Fruit fly (Drosophila melanogaster) whole organism, embryonic: ENCODE measurements around the gene CG4297.

Experiments
- Atf6 ChIP-seq: fragments of 200-800 bp; sonication (Bioruptor generic); IDR thresholded peaks from 2 replicates; pipeline ENCODE4 v1.3.6; 2022; ENCODE audit warnings: missing biosample characterization, missing genetic modification characterization
- CG10147 ChIP-seq: fragments of 200-800 bp; sonication (Bioruptor generic); optimal IDR thresholded peaks from 2 replicates; lab custom pipeline; 2019; ENCODE audit warnings: missing biosample characterization, mild to moderate bottlenecking, missing genetic modification characterization, moderate library complexity
- CG10431 ChIP-seq: fragments of 200-800 bp; sonication (Bioruptor generic); optimal IDR thresholded peaks from 3 replicates; lab custom pipeline; 2018; ENCODE audit warnings: missing biosample characterization, mild to moderate bottlenecking, missing genetic modification characterization
- CG11247 ChIP-seq: fragments of 200-800 bp; sonication (Bioruptor generic); IDR thresholded peaks from 2 replicates; pipeline ENCODE4 v1.3.6; 2022; ENCODE audit warnings: missing biosample characterization, missing genetic modification characterization
- CG12769 ChIP-seq: fragments of 200-800 bp; sonication (Bioruptor generic); optimal IDR thresholded peaks from 2 replicates; lab custom pipeline; 2019; ENCODE audit warnings: missing biosample characterization, mild to moderate bottlenecking, missing genetic modification characterization, moderate library complexity
- CG14667 ChIP-seq: fragments of 200-800 bp; sonication (Bioruptor generic); IDR thresholded peaks from 2 replicates; pipeline ENCODE4 v1.3.6; 2022; ENCODE audit warnings: missing biosample characterization, missing genetic modification characterization
- CG1647 ChIP-seq: fragments of 200-800 bp; sonication (Bioruptor generic); optimal IDR thresholded peaks from 3 replicates; lab custom pipeline; 2016; ENCODE audit warnings: missing biosample characterization, missing genetic modification characterization
- CG16813 ChIP-seq: fragments of 200-800 bp; sonication (Bioruptor generic); IDR thresholded peaks from 3 replicates; pipeline ENCODE4 v1.3.6; 2022; ENCODE audit warnings: missing biosample characterization, missing genetic modification characterization; ENCODE audit not compliant: partially characterized antibody
- CG18011 ChIP-seq: fragments of 200-800 bp; sonication (Bioruptor generic); optimal IDR thresholded peaks from 2 replicates; lab custom pipeline; 2017; ENCODE audit warnings: missing biosample characterization, missing genetic modification characterization, mild to moderate bottlenecking, moderate library complexity, missing genotype
- CG1832 ChIP-seq: fragments of 200-800 bp; sonication (Bioruptor generic); optimal IDR thresholded peaks from 2 replicates; lab custom pipeline; 2017; ENCODE audit warnings: missing biosample characterization, mild to moderate bottlenecking, missing genetic modification characterization, inconsistent platforms
- CG2712 ChIP-seq: fragments of 200-800 bp; optimal IDR thresholded peaks from 3 replicates; lab custom pipeline; 2019; ENCODE audit warnings: missing biosample characterization, mild to moderate bottlenecking, missing genetic modification characterization, moderate library complexity
- CG2889 ChIP-seq: fragments of 200-800 bp; sonication (Bioruptor generic); IDR thresholded peaks from 3 replicates; pipeline ENCODE4 v1.3.6; 2022; ENCODE audit warnings: missing biosample characterization, missing genetic modification characterization
- CG31388 ChIP-seq: fragments of 200-800 bp; sonication (Bioruptor generic); optimal IDR thresholded peaks from 2 replicates; lab custom pipeline; 2016; ENCODE audit warnings: missing biosample characterization, missing genetic modification characterization
- CG31441 ChIP-seq: fragments of 200-800 bp; sonication (Bioruptor generic); IDR thresholded peaks from 2 replicates; pipeline ENCODE4 v1.3.6; 2022; ENCODE audit warnings: missing biosample characterization, missing genetic modification characterization
- CG3281 ChIP-seq: fragments of 200-800 bp; sonication (Bioruptor generic); optimal IDR thresholded peaks from 3 replicates; lab custom pipeline; 2017; ENCODE audit warnings: missing biosample characterization, mild to moderate bottlenecking, missing genetic modification characterization
- CG33557 ChIP-seq: fragments of 200-800 bp; sonication (Bioruptor generic); optimal IDR thresholded peaks from 2 replicates; lab custom pipeline; 2019; ENCODE audit warnings: missing biosample characterization, mild to moderate bottlenecking, missing genetic modification characterization, moderate library complexity
- CG6175 ChIP-seq: fragments of 200-800 bp; sonication (Bioruptor generic); IDR thresholded peaks from 3 replicates; pipeline ENCODE4 v1.3.6; 2022; ENCODE audit warnings: missing biosample characterization, missing genetic modification characterization
- CG6654 ChIP-seq: fragments of 200-800 bp; sonication (Bioruptor generic); optimal IDR thresholded peaks from 2 replicates; lab custom pipeline; 2017; ENCODE audit warnings: missing biosample characterization, mild to moderate bottlenecking, missing genetic modification characterization
- CG7556 ChIP-seq: fragments of 200-800 bp; sonication (Bioruptor generic); optimal IDR thresholded peaks from 2 replicates; lab custom pipeline; 2017; ENCODE audit warnings: missing biosample characterization, mild to moderate bottlenecking, missing genetic modification characterization
- CG7963 ChIP-seq: fragments of 200-800 bp; sonication (Bioruptor generic); IDR thresholded peaks from 3 replicates; pipeline ENCODE4 v1.3.6; 2022; ENCODE audit warnings: missing biosample characterization, missing genetic modification characterization; ENCODE audit not compliant: partially characterized antibody
- CG8944 ChIP-seq: fragments of 200-800 bp; sonication (Bioruptor generic); optimal IDR thresholded peaks from 3 replicates; lab custom pipeline; 2016; ENCODE audit warnings: missing biosample characterization, missing genetic modification characterization
- Deaf1 ChIP-seq: fragments of 200-800 bp; optimal IDR thresholded peaks from 3 replicates; lab custom pipeline; 2019; ENCODE audit warnings: missing biosample characterization, mild to moderate bottlenecking, missing genetic modification characterization, moderate library complexity
- Dip2 ChIP-seq: fragments of 200-800 bp; sonication (Bioruptor generic); IDR thresholded peaks from 2 replicates; pipeline ENCODE4 v1.3.6; 2022; ENCODE audit warnings: missing biosample characterization, missing genetic modification characterization
- Doc3 ChIP-seq: fragments of 200-800 bp; sonication (Bioruptor generic); IDR thresholded peaks from 3 replicates; pipeline ENCODE4 v1.3.6; 2022; ENCODE audit warnings: missing biosample characterization, missing genetic modification characterization; ENCODE audit not compliant: partially characterized antibody
- Fer3 ChIP-seq: fragments of 200-800 bp; sonication (Bioruptor generic); optimal IDR thresholded peaks from 2 replicates; lab custom pipeline; 2018; ENCODE audit warnings: missing biosample characterization, mild to moderate bottlenecking, missing genetic modification characterization, moderate library complexity
- Hr78 ChIP-seq, 2 experiments: fragments of 200-800 bp in 1 of 2; fragments of >200 bp in 1 of 2; sonication (Bioruptor generic) in 1 of 2; optimal IDR thresholded peaks; 2 replicates each; lab custom pipeline; 2017 to 2019; ENCODE audit warnings: missing biosample characterization in 2 of 2, missing genetic modification characterization in 2 of 2, mild to moderate bottlenecking in 1 of 2, moderate library complexity in 1 of 2
- Meics ChIP-seq: fragments of 200-800 bp; sonication (Bioruptor generic); optimal IDR thresholded peaks from 2 replicates; lab custom pipeline; 2017; ENCODE audit warnings: missing biosample characterization, mild to moderate bottlenecking, missing genetic modification characterization
- PHDP ChIP-seq: fragments of 200-800 bp; sonication (Bioruptor generic); optimal IDR thresholded peaks from 3 replicates; lab custom pipeline; 2018; ENCODE audit warnings: missing biosample characterization, mild to moderate bottlenecking, missing genetic modification characterization, moderate library complexity
- Poxn ChIP-seq: fragments of 200-800 bp; sonication (Bioruptor generic); IDR thresholded peaks from 2 replicates; pipeline ENCODE4 v1.3.6; 2022; ENCODE audit warnings: missing biosample characterization, missing genetic modification characterization
- Ptx1 ChIP-seq: fragments of 200-800 bp; sonication (Bioruptor generic); IDR thresholded peaks from 2 replicates; pipeline ENCODE4 v1.3.6; 2022; ENCODE audit warnings: missing biosample characterization, missing genetic modification characterization
- cad ChIP-seq: fragments of >200 bp; optimal IDR thresholded peaks from 2 replicates; lab custom pipeline; 2017; ENCODE audit warnings: missing biosample characterization, missing genetic modification characterization
- chn ChIP-seq: fragments of 200-800 bp; sonication (Bioruptor generic); optimal IDR thresholded peaks from 2 replicates; lab custom pipeline; 2016; ENCODE audit warnings: missing biosample characterization, missing genetic modification characterization
- dimm ChIP-seq: fragments of 200-800 bp; sonication (Bioruptor generic); IDR thresholded peaks from 2 replicates; pipeline ENCODE4 v1.3.6; 2022; ENCODE audit warnings: missing biosample characterization, missing genetic modification characterization
- fd96Cb ChIP-seq: fragments of 200-800 bp; sonication (Bioruptor generic); optimal IDR thresholded peaks from 2 replicates; lab custom pipeline; 2018; ENCODE audit warnings: missing biosample characterization, mild to moderate bottlenecking, missing genetic modification characterization, moderate library complexity
- ftz-f1 ChIP-seq: fragments of 200-800 bp; sonication (Bioruptor generic); optimal IDR thresholded peaks from 2 replicates; lab custom pipeline; 2016; ENCODE audit warnings: missing biosample characterization, missing genetic modification characterization
- gfzf ChIP-seq: fragments of 200-800 bp; sonication (Bioruptor generic); optimal IDR thresholded peaks from 2 replicates; lab custom pipeline; 2016; ENCODE audit warnings: missing biosample characterization, mild to moderate bottlenecking, missing genetic modification characterization, moderate library complexity
- grn ChIP-seq: fragments of 200-800 bp; sonication (Bioruptor generic); optimal IDR thresholded peaks from 3 replicates; lab custom pipeline; 2017; ENCODE audit warnings: missing biosample characterization, missing genetic modification characterization
- ham ChIP-seq: fragments of 200-800 bp; sonication (Bioruptor generic); IDR thresholded peaks from 2 replicates; pipeline ENCODE4 v1.3.6; 2022; ENCODE audit warnings: missing biosample characterization, missing genetic modification characterization
- hth ChIP-seq: fragments of >200 bp; optimal IDR thresholded peaks from 2 replicates; lab custom pipeline; 2017; ENCODE audit warnings: inconsistent platforms
- kah ChIP-seq: fragments of 200-800 bp; sonication (Bioruptor generic); optimal IDR thresholded peaks from 2 replicates; lab custom pipeline; 2018; ENCODE audit warnings: missing biosample characterization, mild to moderate bottlenecking, missing genetic modification characterization
- kay ChIP-seq: fragments of 200-800 bp; sonication (Bioruptor generic); optimal IDR thresholded peaks from 2 replicates; lab custom pipeline; 2016; ENCODE audit warnings: missing biosample characterization, missing genetic modification characterization
- nau ChIP-seq: fragments of 200-800 bp; sonication (Bioruptor generic); optimal IDR thresholded peaks from 3 replicates; lab custom pipeline; 2017; ENCODE audit warnings: missing biosample characterization, mild to moderate bottlenecking, missing genetic modification characterization, missing genetic modification reagents
- pho ChIP-seq: fragments of 200-800 bp; sonication (Bioruptor generic); optimal IDR thresholded peaks from 2 replicates; lab custom pipeline; 2016; ENCODE audit warnings: missing biosample characterization, missing genetic modification characterization
- ranshi ChIP-seq: fragments of 200-800 bp; sonication (Bioruptor generic); IDR thresholded peaks from 2 replicates; pipeline ENCODE4 v1.3.6; 2022; ENCODE audit warnings: missing biosample characterization, missing genetic modification characterization
- rib ChIP-seq: fragments of 200-800 bp; sonication (Bioruptor generic); IDR thresholded peaks from 2 replicates; pipeline ENCODE4 v1.3.6; 2022; ENCODE audit warnings: missing biosample characterization, missing genetic modification characterization
- sens ChIP-seq: fragments of 200-800 bp; sonication (Bioruptor generic); peaks from one replicate; lab custom pipeline; 2016; ENCODE audit warnings: missing biosample characterization, missing genetic modification characterization
- sima ChIP-seq: fragments of 200-800 bp; sonication (Bioruptor generic); optimal IDR thresholded peaks from 2 replicates; lab custom pipeline; 2016; ENCODE audit warnings: missing biosample characterization, missing genetic modification characterization
- sna ChIP-seq: fragments of 200-800 bp; sonication (Bioruptor generic); IDR thresholded peaks from 2 replicates; pipeline ENCODE4 v1.3.6; 2022; ENCODE audit warnings: missing biosample characterization, missing genetic modification characterization; ENCODE audit not compliant: partially characterized antibody
- sob ChIP-seq: fragments of 200-800 bp; sonication (Bioruptor generic); IDR thresholded peaks from 2 replicates; pipeline ENCODE4 v1.3.6; 2022; ENCODE audit warnings: missing biosample characterization, missing genetic modification characterization
- tap ChIP-seq: fragments of 200-800 bp; optimal IDR thresholded peaks from 3 replicates; lab custom pipeline; 2019; ENCODE audit warnings: missing biosample characterization, mild to moderate bottlenecking, missing genetic modification characterization, moderate library complexity
- zf30C ChIP-seq: fragments of 200-800 bp; sonication (Bioruptor generic); optimal IDR thresholded peaks from 3 replicates; lab custom pipeline; 2018; ENCODE audit warnings: missing biosample characterization, mild to moderate bottlenecking, missing genetic modification characterization

Gene CG4297

dm6 chr2L:485825-486240 is 13.8 kb upstream of the CG4297 start (continued):
- TF ChIP-seq Deaf1 (no peak), CG10147 (GFP tag; lab: Kevin White, UChicago) (peak; percentile 61), fd96Cb (tag; lab: Kevin White, UChicago) (peak; percentile 66), CG31441 (GFP tag; lab: Robert Waterston, UW) (peak; percentile 66; the same call in 1 of the 2 replicates), sob (peak; percentile 89), CG12769 (tag; lab: Kevin White, UChicago) (peak; percentile 84), chn (GFP tag; lab: Kevin White, UChicago) (peak; percentile 78), tap (tag; lab: Kevin White, UChicago) (peak; percentile 76), Atf6 (GFP tag; lab: Robert Waterston, UW) (peak; percentile 90), CG2889 (0 out of 3 replicates have a peak, but pooled peaks have one; percentile 67), kah (GFP tag; lab: Kevin White, UChicago) (peak; percentile 80), ham (GFP tag; lab: Robert Waterston, UW) (no peak), hth (lab: Kevin White, UChicago) (no peak), PHDP (tag; lab: Kevin White, UChicago) (peak; percentile 81), grn (peak; percentile 96), CG7963 (GFP tag; lab: Robert Waterston, UW) (no peak), CG10431 (GFP tag; lab: Kevin White, UChicago) (peak; percentile 93), kay (peak; percentile 85), CG14667 (GFP tag; lab: Robert Waterston, UW) (peak; percentile 32; the same call in 1 of the 2 replicates), Dip2 (GFP tag; lab: Robert Waterston, UW) (no peak), CG11247 (GFP tag; lab: Robert Waterston, UW) (peak; percentile 87), nau (GFP tag; lab: Kevin White, UChicago) (peak; percentile 96), rib (GFP tag; lab: Robert Waterston, UW) (peak; percentile 90), Poxn (GFP tag; lab: Robert Waterston, UW) (no peak), zf30C (GFP tag; lab: Kevin White, UChicago) (peak; percentile 51), CG8944 (GFP tag; lab: Kevin White, UChicago) (peak; percentile 86), ftz-f1 (GFP tag; lab: Kevin White, UChicago) (peak; percentile 82), sna (GFP tag; lab: Robert Waterston, UW) (no peak), CG3281 (GFP tag; lab: Kevin White, UChicago) (peak; percentile 86), CG6175 (GFP tag; lab: Robert Waterston, UW) (peak; percentile 56; the same call in 1 of the 3 replicates), dimm (peak; percentile 53; the same call in 1 of the 2 replicates), pho (peak; percentile 80), Doc3 (no peak), CG1647 (peak; percentile 78), ranshi (GFP tag; lab: Robert Waterston, UW) (peak; percentile 86), sens (GFP tag; lab: Kevin White, UChicago) (peak; percentile 98), gfzf (GFP tag; lab: Kevin White, UChicago) (peak; percentile 19), Ptx1 (GFP tag; lab: Robert Waterston, UW) (peak; percentile 70), CG7556 (GFP tag; lab: Kevin White, UChicago) (peak; percentile 87), sima (peak; percentile 46), cad (GFP tag; lab: Kevin White, UChicago) (no peak), CG2712 (tag; lab: Kevin White, UChicago) (peak; percentile 65), CG1832 (peak; percentile 48), CG16813 (GFP tag; lab: Robert Waterston, UW) (no peak), CG6654 (GFP tag; lab: Kevin White, UChicago) (peak; percentile 56), CG18011 (peak; percentile 59), Fer3 (tag; lab: Kevin White, UChicago) (peak; percentile 81), Meics (peak; percentile 83), Hr78 (GFP tag; optimal IDR thresholded peaks at IDR 0.05; lab: Kevin White, UChicago) (peak in 1 of 2 experiments; percentile 83), CG31388 (peak; percentile 56), CG33557 (GFP tag; lab: Kevin White, UChicago) (peak; percentile 95)
